Fruit fly (Drosophila melanogaster) whole organism, prepupa: Measurements from ENCODE around the gene Smr.

Experiments used
- Blimp-1 ChIP-seq: fragments of 200-800 bp; sonication (Bioruptor generic); optimal IDR thresholded peaks from 3 replicates; lab custom pipeline; 2017; ENCODE audit warnings: missing biosample characterization, missing genetic modification characterization, mild to moderate bottlenecking, moderate library complexity, missing genetic modification reagents
- CG10631 ChIP-seq: fragments of 200-800 bp; sonication (Bioruptor generic); optimal IDR thresholded peaks from 2 replicates; lab custom pipeline; 2016; ENCODE audit warnings: missing biosample characterization, missing genetic modification characterization
- CG10669 ChIP-seq: fragments of 200-800 bp; sonication (Bioruptor generic); optimal IDR thresholded peaks from 3 replicates; lab custom pipeline; 2018; ENCODE audit warnings: missing biosample characterization, mild to moderate bottlenecking, missing genetic modification characterization, moderate library complexity
- CG11902 ChIP-seq: fragments of 200-800 bp; sonication (Bioruptor generic); optimal IDR thresholded peaks from 3 replicates; lab custom pipeline; 2016; ENCODE audit warnings: missing biosample characterization, missing genetic modification characterization
- CG15336 ChIP-seq: fragments of 200-800 bp; sonication (Bioruptor generic); IDR thresholded peaks from 2 replicates; pipeline ENCODE4 v1.3.6; 2022; ENCODE audit warnings: missing biosample characterization, missing genetic modification characterization
- CG1621 ChIP-seq: fragments of 200-800 bp; sonication (Bioruptor generic); optimal IDR thresholded peaks from 3 replicates; lab custom pipeline; 2018; ENCODE audit warnings: missing biosample characterization, mild to moderate bottlenecking, missing genetic modification characterization
- CG16779 ChIP-seq: fragments of 200-800 bp; sonication (Bioruptor generic); optimal IDR thresholded peaks from 3 replicates; lab custom pipeline; 2017; ENCODE audit warnings: missing biosample characterization, mild to moderate bottlenecking, missing genetic modification characterization
- CG31627 ChIP-seq: fragments of 200-800 bp; sonication (Bioruptor generic); optimal IDR thresholded peaks from 3 replicates; lab custom pipeline; 2016; ENCODE audit warnings: missing biosample characterization, missing genetic modification characterization
- CG34406 ChIP-seq: fragments of 200-800 bp; sonication (Bioruptor generic); optimal IDR thresholded peaks from 3 replicates; lab custom pipeline; 2016; ENCODE audit warnings: missing biosample characterization, missing genetic modification characterization
- CG4318 ChIP-seq: fragments of 200-800 bp; sonication (Bioruptor generic); optimal IDR thresholded peaks from 3 replicates; lab custom pipeline; 2017; ENCODE audit warnings: missing biosample characterization, mild to moderate bottlenecking, missing genetic modification characterization
- CG6163 ChIP-seq: fragments of 200-800 bp; sonication (Bioruptor generic); IDR thresholded peaks from 3 replicates; pipeline ENCODE4 v1.3.6; 2022; ENCODE audit warnings: missing biosample characterization, missing genetic modification characterization
- CG6808 ChIP-seq: fragments of 200-800 bp; sonication (Bioruptor generic); optimal IDR thresholded peaks from 3 replicates; lab custom pipeline; 2017; ENCODE audit warnings: missing biosample characterization, missing genetic modification characterization, mild to moderate bottlenecking, moderate library complexity, missing genetic modification reagents
- CG7368 ChIP-seq: fragments of 200-800 bp; sonication (Bioruptor generic); optimal IDR thresholded peaks from 3 replicates; lab custom pipeline; 2016; ENCODE audit warnings: missing biosample characterization, missing genetic modification characterization
- CG8119 ChIP-seq: fragments of 200-800 bp; sonication (Bioruptor generic); IDR thresholded peaks from 3 replicates; pipeline ENCODE4 v1.3.6; 2022; ENCODE audit warnings: missing biosample characterization, missing genetic modification characterization
- CG8319 ChIP-seq: fragments of 200-800 bp; sonication (Bioruptor generic); optimal IDR thresholded peaks from 3 replicates; lab custom pipeline; 2016; ENCODE audit warnings: missing biosample characterization, missing genetic modification characterization
- Eip75B ChIP-seq: fragments of 200-800 bp; sonication (Bioruptor generic); optimal IDR thresholded peaks from 3 replicates; lab custom pipeline; 2016; ENCODE audit warnings: missing biosample characterization, missing genetic modification characterization
- Eip78C ChIP-seq: fragments of 200-800 bp; sonication (Bioruptor generic); peaks from one replicate; lab custom pipeline; 2016; ENCODE audit warnings: missing biosample characterization, missing genetic modification characterization
- Eip93F ChIP-seq: fragments of 200-800 bp; sonication (Bioruptor generic); optimal IDR thresholded peaks from 2 replicates; lab custom pipeline; 2016; ENCODE audit warnings: missing biosample characterization, mild to moderate bottlenecking, missing genetic modification characterization
- Gug ChIP-seq: fragments of 200-800 bp; sonication (Bioruptor generic); IDR thresholded peaks from 2 replicates; pipeline ENCODE4 v1.3.6; 2022; ENCODE audit warnings: missing biosample characterization, missing genetic modification characterization
- Hr4 ChIP-seq: fragments of 200-800 bp; sonication (Bioruptor generic); optimal IDR thresholded peaks from 3 replicates; lab custom pipeline; 2016; ENCODE audit warnings: missing biosample characterization, missing genetic modification characterization
- Lpt ChIP-seq: fragments of 200-800 bp; sonication (Bioruptor generic); optimal IDR thresholded peaks from 3 replicates; lab custom pipeline; 2016; ENCODE audit warnings: missing biosample characterization, missing genetic modification characterization
- Met ChIP-seq: fragments of 200-800 bp; sonication (Bioruptor generic); optimal IDR thresholded peaks from 3 replicates; lab custom pipeline; 2016; ENCODE audit warnings: missing biosample characterization, missing genetic modification characterization
- OdsH ChIP-seq: fragments of 200-800 bp; sonication (Bioruptor generic); optimal IDR thresholded peaks from 3 replicates; lab custom pipeline; 2016; ENCODE audit warnings: missing biosample characterization, missing genetic modification characterization
- Sox102F ChIP-seq: fragments of 200-800 bp; sonication (Bioruptor generic); optimal IDR thresholded peaks from 2 replicates; lab custom pipeline; 2016; ENCODE audit warnings: missing biosample characterization, mild to moderate bottlenecking, missing genetic modification characterization
- Sox14 ChIP-seq: fragments of 200-800 bp; sonication (Bioruptor generic); optimal IDR thresholded peaks from 3 replicates; lab custom pipeline; 2016; ENCODE audit warnings: missing biosample characterization, missing genetic modification characterization
- achi ChIP-seq: fragments of 200-800 bp; sonication (Bioruptor generic); optimal IDR thresholded peaks from 3 replicates; lab custom pipeline; 2016; ENCODE audit warnings: missing biosample characterization, missing genetic modification characterization
- dac ChIP-seq: fragments of 200-800 bp; sonication (Bioruptor generic); optimal IDR thresholded peaks from 2 replicates; lab custom pipeline; 2017; ENCODE audit warnings: missing biosample characterization, mild to moderate bottlenecking, missing genetic modification characterization
- eg ChIP-seq: fragments of 200-800 bp; sonication (Bioruptor generic); IDR thresholded peaks from 3 replicates; pipeline ENCODE4 v1.3.6; 2022; ENCODE audit warnings: missing biosample characterization, missing genetic modification characterization
- esn ChIP-seq: fragments of 200-800 bp; sonication (Bioruptor generic); optimal IDR thresholded peaks from 2 replicates; lab custom pipeline; 2016; ENCODE audit warnings: missing biosample characterization, mild to moderate bottlenecking, missing genetic modification characterization, moderate library complexity
- fd59A ChIP-seq: fragments of 200-800 bp; sonication (Bioruptor generic); optimal IDR thresholded peaks from 2 replicates; lab custom pipeline; 2017; ENCODE audit warnings: missing biosample characterization, mild to moderate bottlenecking, missing genetic modification characterization, missing genetic modification reagents
- fd85E ChIP-seq: fragments of 200-800 bp; sonication (Bioruptor generic); optimal IDR thresholded peaks from 3 replicates; lab custom pipeline; 2016; ENCODE audit warnings: missing biosample characterization, missing genetic modification characterization
- fkh ChIP-seq: fragments of 200-800 bp; sonication (Bioruptor generic); optimal IDR thresholded peaks from 3 replicates; lab custom pipeline; 2017; ENCODE audit warnings: missing biosample characterization, mild to moderate bottlenecking, missing genetic modification characterization, moderate library complexity
- net ChIP-seq: fragments of 200-800 bp; sonication (Bioruptor generic); optimal IDR thresholded peaks from 3 replicates; lab custom pipeline; 2016; ENCODE audit warnings: missing biosample characterization, missing genetic modification characterization
- pdm3 ChIP-seq: fragments of 200-800 bp; sonication (Bioruptor generic); optimal IDR thresholded peaks from 3 replicates; lab custom pipeline; 2016; ENCODE audit warnings: missing biosample characterization, missing genetic modification characterization
- spab ChIP-seq: fragments of 200-800 bp; sonication (Bioruptor generic); optimal IDR thresholded peaks from 2 replicates; lab custom pipeline; 2017; ENCODE audit warnings: missing biosample characterization, mild to moderate bottlenecking, missing genetic modification characterization, missing genetic modification reagents
- topi ChIP-seq: fragments of 200-800 bp; sonication (Bioruptor generic); optimal IDR thresholded peaks from 3 replicates; lab custom pipeline; 2016; ENCODE audit warnings: missing biosample characterization, missing genetic modification characterization
- vri ChIP-seq: fragments of 200-800 bp; sonication (Bioruptor generic); optimal IDR thresholded peaks from 3 replicates; lab custom pipeline; 2016; ENCODE audit warnings: missing biosample characterization, mild to moderate bottlenecking, missing genetic modification characterization

Smr gene

DNA sequence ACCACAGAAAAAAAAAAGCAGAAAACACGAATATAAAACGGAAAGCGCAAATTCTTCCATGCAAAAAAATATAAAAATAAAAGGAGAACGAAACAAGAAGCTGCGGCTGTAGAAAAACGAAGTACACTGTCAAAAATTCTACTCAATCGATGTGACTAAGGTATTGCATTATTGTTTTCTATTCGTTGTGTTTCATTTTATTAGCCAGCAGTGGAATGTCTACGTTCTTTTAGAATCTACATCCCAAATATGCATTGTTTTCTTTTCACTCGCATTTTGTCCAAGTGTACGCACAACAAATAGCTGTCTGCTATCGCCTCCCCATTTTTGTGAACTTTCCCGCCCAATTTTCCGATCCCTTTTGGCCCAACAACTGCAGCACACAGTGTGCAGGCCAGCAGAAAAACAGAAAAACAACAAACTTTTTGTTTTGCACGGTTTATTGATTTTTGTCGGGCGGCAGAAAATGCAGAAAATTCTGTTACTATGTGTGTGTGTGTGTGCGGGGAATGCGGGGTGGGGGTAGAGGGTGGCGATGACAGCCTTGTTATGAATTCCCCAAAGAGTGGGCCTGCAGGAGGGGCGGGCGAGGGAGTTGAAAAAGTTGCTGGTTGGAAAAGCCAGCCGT is 23.2 kb downstream of the Smr start (continued):
- TF ChIP-seq Eip93F (peak; percentile 24), CG7368 (GFP tag; lab: Kevin White, UChicago) (peak; percentile 84), Eip75B (GFP tag; lab: Kevin White, UChicago) (peak; percentile 90), net (GFP tag; lab: Kevin White, UChicago) (peak; percentile 85), eg (GFP tag; lab: Robert Waterston, UW) (peak; percentile 86), CG11902 (GFP tag; lab: Kevin White, UChicago) (peak; percentile 80), Blimp-1 (GFP tag; lab: Kevin White, UChicago) (peak; percentile 41), CG34406 (GFP tag; lab: Kevin White, UChicago) (peak; percentile 80), CG10631 (GFP tag; lab: Kevin White, UChicago) (peak; percentile 87), dac (GFP tag; lab: Kevin White, UChicago) (peak; percentile 79), fd59A (GFP tag; lab: Kevin White, UChicago) (peak; percentile 87), CG16779 (tag; lab: Kevin White, UChicago) (peak; percentile 76), spab (GFP tag; lab: Kevin White, UChicago) (peak; percentile 85), achi (peak; percentile 86), pdm3 (peak; percentile 88), CG8319 (GFP tag; lab: Kevin White, UChicago) (peak; percentile 82), CG6808 (GFP tag; lab: Kevin White, UChicago) (peak; percentile 86), CG10669 (peak; percentile 90), CG1621 (tag; lab: Kevin White, UChicago) (peak; percentile 87), CG8119 (GFP tag; lab: Robert Waterston, UW) (peak; percentile 85), topi (peak; percentile 88), Sox102F (GFP tag; lab: Kevin White, UChicago) (peak; percentile 80), OdsH (GFP tag; lab: Kevin White, UChicago) (peak; percentile 91), CG4318 (GFP tag; lab: Kevin White, UChicago) (no peak), fkh (GFP tag; lab: Kevin White, UChicago) (no peak), Gug (peak; percentile 67), CG31627 (peak; percentile 88), vri (GFP tag; lab: Kevin White, UChicago) (peak; percentile 68), Eip78C (GFP tag; lab: Kevin White, UChicago) (peak; percentile 96), Hr4 (GFP tag; lab: Kevin White, UChicago) (peak; percentile 82), esn (peak; percentile 87), fd85E (GFP tag; lab: Kevin White, UChicago) (peak; percentile 67), CG15336 (peak; percentile 81), Met (GFP tag; lab: Kevin White, UChicago) (peak; percentile 86)

DNA sequence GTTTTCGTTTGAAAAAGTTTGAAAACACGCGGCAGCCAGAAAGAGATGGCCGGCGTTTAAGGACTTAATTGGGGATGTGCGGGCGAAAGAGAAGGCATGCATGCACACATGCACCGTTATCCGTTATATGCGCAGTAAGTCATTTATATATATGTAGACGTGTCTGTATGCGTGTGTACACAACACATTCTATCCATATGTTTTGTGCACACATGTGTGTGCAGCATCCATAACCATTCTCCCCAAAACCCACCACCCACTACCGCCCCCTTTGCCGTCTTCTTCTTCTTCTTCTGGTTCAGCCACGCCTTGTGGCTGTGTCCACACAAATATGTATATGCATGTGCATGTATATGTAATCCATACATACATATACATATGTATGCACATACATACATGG is 23.8 kb downstream of the Smr start:
- TF ChIP-seq CG1621 (tag; lab: Kevin White, UChicago) = no peak
- no peak for TF ChIP-seq Sox14 (GFP tag; lab: Kevin White, UChicago)
- no peak for TF ChIP-seq CG6163
- no peak for TF ChIP-seq Lpt (GFP tag; lab: Kevin White, UChicago)
- no peak for TF ChIP-seq CG15336
- TF ChIP-seq CG10631 (GFP tag; lab: Kevin White, UChicago) = no peak

DNA sequence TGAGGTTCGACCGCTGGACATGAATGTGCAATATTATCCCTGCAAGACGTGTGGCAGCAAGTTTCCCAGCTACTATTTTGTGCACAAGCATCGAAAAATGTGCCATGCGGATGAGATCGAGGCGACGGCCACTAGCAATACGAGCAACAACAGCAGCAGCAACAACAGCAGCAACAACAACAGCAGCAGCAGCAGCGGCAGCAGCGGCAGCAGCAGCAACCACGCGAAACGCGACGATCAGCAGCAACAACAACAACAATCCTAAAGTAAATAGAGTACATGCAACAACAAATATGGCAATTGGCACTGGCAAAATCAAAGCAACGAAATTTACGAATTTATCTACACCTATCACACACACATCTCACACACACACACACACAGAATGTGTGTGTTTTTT is 34.1 kb downstream of the Smr start:
- TF ChIP-seq CG8119 (GFP tag; lab: Robert Waterston, UW) = 0 out of 3 replicates have a peak, but pooled peaks have one; percentile 19
- TF ChIP-seq Sox14 (GFP tag; lab: Kevin White, UChicago) = no peak
